Fruit fly (Drosophila melanogaster): Measurements from ENCODE around the gene PolI.

The PolI gene

dm6 chr3R:8251532-8251931, 18.2 kb downstream of the PolI start:
- TF ChIP-seq CG2712 (tag; optimal IDR thresholded peaks at IDR 0.05) (no peak), CG13123 (GFP tag; optimal IDR thresholded peaks at IDR 0.05) (no peak), sr (GFP tag; IDR thresholded peaks at IDR 0.05) (peak; percentile 89; the same call in 2 of the 3 replicates), CG17328 (GFP tag; IDR thresholded peaks at IDR 0.05) (no peak), ab (GFP tag; optimal IDR thresholded peaks at IDR 0.05) (no peak), vvl (GFP tag; IDR thresholded peaks at IDR 0.05) (peak; percentile 39; the same call in 1 of the 2 replicates), CG11456 (GFP tag; IDR thresholded peaks at IDR 0.05) (no peak), Mrtf (GFP tag; IDR thresholded peaks at IDR 0.05) (no peak), Stat92E (GFP tag; optimal IDR thresholded peaks at IDR 0.05) (no peak), lbe (GFP tag; optimal IDR thresholded peaks at IDR 0.05) (no peak), mam (GFP tag; optimal IDR thresholded peaks at IDR 0.05) (no peak), lola (GFP tag; optimal IDR thresholded peaks at IDR 0.05) (no peak), cas (GFP tag; IDR thresholded peaks at IDR 0.05) (no peak), CG13775 (GFP tag; optimal IDR thresholded peaks at IDR 0.05) (no peak), bcd (GFP tag; optimal IDR thresholded peaks at IDR 0.05) (no peak), tup (GFP tag; optimal IDR thresholded peaks at IDR 0.05) (no peak), CG10431 (GFP tag; optimal IDR thresholded peaks at IDR 0.05) (peak; percentile 58), sens-2 (GFP tag; IDR thresholded peaks at IDR 0.05) (no peak), scrt (GFP tag; optimal IDR thresholded peaks at IDR 0.05) (no peak), CG13624 (GFP tag; optimal IDR thresholded peaks at IDR 0.05) (no peak), Hr78 (GFP tag; optimal IDR thresholded peaks at IDR 0.05) (no peak), pita (GFP tag; optimal IDR thresholded peaks at IDR 0.05) (no peak), CG15269 (tag; optimal IDR thresholded peaks at IDR 0.05) (no peak), CG17359 (tag; optimal IDR thresholded peaks at IDR 0.05) (no peak), nau (GFP tag; optimal IDR thresholded peaks at IDR 0.05) (no peak), Trl (optimal IDR thresholded peaks at IDR 0.05) (peak in 1 of 2 experiments; percentile 16), Trl (GFP tag; optimal IDR thresholded peaks at IDR 0.05) (no peak), pros (GFP tag; optimal IDR thresholded peaks at IDR 0.05) (peak; percentile 19), exex (tag; optimal IDR thresholded peaks at IDR 0.05) (no peak), seq (GFP tag; IDR thresholded peaks at IDR 0.05) (no peak), grn (GFP tag; optimal IDR thresholded peaks at IDR 0.05) (peak; percentile 66), CkIIα-i1 (GFP tag; IDR thresholded peaks at IDR 0.05) (no peak), CG6272 (GFP tag; IDR thresholded peaks at IDR 0.05) (no peak), Mad (GFP tag; optimal IDR thresholded peaks at IDR 0.05) (no peak), Mes4 (GFP tag; optimal IDR thresholded peaks at IDR 0.05) (no peak), MESR4 (GFP tag; optimal IDR thresholded peaks at IDR 0.05) (no peak), CG15514 (GFP tag; optimal IDR thresholded peaks at IDR 0.05) (no peak), GATAe (GFP tag; conservative IDR thresholded peaks at IDR 0.05) (no peak), Asciz (GFP tag; optimal IDR thresholded peaks at IDR 0.05) (no peak), Meics (GFP tag; optimal IDR thresholded peaks at IDR 0.05) (no peak), CG2875 (GFP tag; optimal IDR thresholded peaks at IDR 0.05) (no peak), phol (tag; optimal IDR thresholded peaks at IDR 0.05) (no peak), Ets65A (GFP tag) (peak; percentile 43), CG6791 (GFP tag; IDR thresholded peaks at IDR 0.05; ENCODE audit: partially characterized antibody) (no peak), gt (GFP tag; IDR thresholded peaks at IDR 0.05) (no peak), luna (GFP tag; optimal IDR thresholded peaks at IDR 0.05) (no peak), CG8290 (GFP tag; optimal IDR thresholded peaks at IDR 0.05) (no peak), CG8290 (tag; optimal IDR thresholded peaks at IDR 0.05) (no peak), CG7357 (GFP tag; IDR thresholded peaks at IDR 0.05) (no peak), CG1233 (GFP tag; optimal IDR thresholded peaks at IDR 0.05) (no peak), CG15479 (GFP tag; optimal IDR thresholded peaks at IDR 0.05) (peak; percentile 95)
